Worm (Caenorhabditis elegans) whole organism, mixed stage, embryonic: ENCODE results near the gene sup-9.

Experiments used
- elt-3 ChIP-seq: fragments of 150-350 bp; optimal IDR thresholded peaks from 2 replicates; lab custom pipeline; 2014; ENCODE audit warnings: missing biosample characterization, missing genetic modification characterization
- nhr-237 ChIP-seq: fragments of 150-350 bp; optimal IDR thresholded peaks from 2 replicates; lab custom pipeline; 2014; ENCODE audit warnings: missing biosample characterization, missing genetic modification characterization
- snpc-4 ChIP-seq: fragments of 150-350 bp; optimal IDR thresholded peaks from 2 replicates; lab custom pipeline; 2014; ENCODE audit warnings: missing biosample characterization, missing genetic modification characterization

ce11 chrII:2677534-2678168 is 9.2 kb downstream of the sup-9 start, which contains the start of gene F22E5.17:
- TF ChIP-seq snpc-4 (tag; lab: Kevin White, UChicago) = no peak
- TF ChIP-seq elt-3 (tag; lab: Kevin White, UChicago) = no peak
- TF ChIP-seq nhr-237 = no peak
